Worm (Caenorhabditis elegans) whole organism, L4 larva: ENCODE data around the gene tbx-33.

Experiments used
- daf-8 ChIP-seq: fragments of 200-800 bp; sonication (Bioruptor generic); IDR thresholded peaks from 2 replicates; pipeline ENCODE4 v1.3.6; 2022; ENCODE audit warnings: missing genetic modification characterization, missing compliant biosample characterization
- fkh-10 ChIP-seq: fragments of 150-350 bp; optimal IDR thresholded peaks from 2 replicates; lab custom pipeline; 2014; ENCODE audit warnings: missing biosample characterization, missing genetic modification reagents, missing genetic modification characterization
- jun-1 ChIP-seq: fragments of 150-350 bp; optimal IDR thresholded peaks from 2 replicates; lab custom pipeline; 2014; ENCODE audit warnings: missing biosample characterization, missing genetic modification reagents, missing genetic modification characterization
- lin-1 ChIP-seq: fragments of 200-800 bp; sonication (Bioruptor generic); IDR thresholded peaks from 2 replicates; pipeline ENCODE4 v1.3.6; 2022; ENCODE audit warnings: missing genetic modification reagents, missing genetic modification characterization, missing compliant biosample characterization
- lin-13 ChIP-seq: fragments of 150-350 bp; optimal IDR thresholded peaks from 2 replicates; lab custom pipeline; 2014; ENCODE audit warnings: missing biosample characterization, missing genetic modification reagents, missing genetic modification characterization
- lin-15B ChIP-seq: fragments of 150-350 bp; sonication (generic microtip); optimal IDR thresholded peaks from 3 replicates; lab custom pipeline; 2014; ENCODE audit warnings: missing biosample characterization, missing genetic modification characterization
- mdl-1 ChIP-seq, 2 experiments: fragments of 150-350 bp in 1 of 2; sonication (generic microtip) in 1 of 2; optimal IDR thresholded peaks; 2 replicates each; lab custom pipeline; 2014 to 2017; ENCODE audit warnings: missing biosample characterization in 2 of 2, missing genetic modification characterization in 2 of 2
- nhr-10 ChIP-seq: fragments of 150-350 bp; optimal IDR thresholded peaks from 2 replicates; lab custom pipeline; 2014; ENCODE audit warnings: missing biosample characterization, missing genetic modification characterization
- nhr-42 ChIP-seq: fragments of 200-800 bp; sonication (Bioruptor generic); IDR thresholded peaks from 2 replicates; pipeline ENCODE4 v1.3.6; 2022; ENCODE audit warnings: missing genetic modification characterization, missing compliant biosample characterization
- nhr-76 ChIP-seq: fragments of 150-350 bp; optimal IDR thresholded peaks from 2 replicates; lab custom pipeline; 2014; ENCODE audit warnings: missing biosample characterization, missing genetic modification characterization
- pqm-1 ChIP-seq: sonication (generic microtip); optimal IDR thresholded peaks from 2 replicates; lab custom pipeline; 2017; ENCODE audit warnings: missing biosample characterization, missing genetic modification characterization
- skn-1 ChIP-seq: fragments of 150-350 bp; optimal IDR thresholded peaks from 2 replicates; lab custom pipeline; 2014; ENCODE audit warnings: missing biosample characterization, missing genetic modification characterization
- unc-62 ChIP-seq, 3 experiments: fragments of 150-350 bp in 1 of 3; sonication (generic microtip); optimal IDR thresholded peaks in 2 of 3; peaks in 1 of 3; 1 replicate in 1 of 3; 2 replicates in 2 of 3; lab custom pipeline; 2014 to 2017; ENCODE audit warnings: missing biosample characterization in 3 of 3, missing genetic modification characterization in 3 of 3, missing genetic modification reagents in 3 of 3, missing genotype in 1 of 3
- ztf-11 ChIP-seq: fragments of 150-350 bp; optimal IDR thresholded peaks from 2 replicates; lab custom pipeline; 2014; ENCODE audit warnings: missing biosample characterization, missing genetic modification characterization

ce11 chrIII:11684770-11685169 is 48.1 kb upstream of the tbx-33 start:
- TF ChIP-seq lin-15B (tag; lab: Kevin White, UChicago) (no peak), daf-8 (GFP tag; lab: Robert Waterston, UW) (no peak), jun-1 (tag; lab: Kevin White, UChicago) (no peak), nhr-42 (no peak), lin-1 (no peak), lin-13 (GFP tag; lab: Kevin White, UChicago) (no peak), skn-1 (tag; lab: Kevin White, UChicago) (no peak), nhr-10 (tag; lab: Kevin White, UChicago) (no peak), unc-62 (GFP tag; optimal IDR thresholded peaks at IDR 0.05 in 1 of 2; lab: Kevin White, UChicago) (no peak), unc-62 (tag; optimal IDR thresholded peaks at IDR 0.05; lab: Kevin White, UChicago) (no peak), pqm-1 (peak; percentile 31), fkh-10 (GFP tag; lab: Kevin White, UChicago) (no peak), mdl-1 (tag; optimal IDR thresholded peaks at IDR 0.05; lab: Kevin White, UChicago) (peak in 1 of 2 experiments; percentile 25), ztf-11 (tag; lab: Kevin White, UChicago) (no peak), nhr-76 (no peak)
